Worm (Caenorhabditis elegans) whole organism, early embryonic: ENCODE data around the gene mks-1.

Source experiments
- B0310.2 ChIP-seq: sonication (generic microtip); optimal IDR thresholded peaks from 2 replicates; lab custom pipeline; 2016; ENCODE audit warnings: mild to moderate bottlenecking, missing genetic modification characterization, missing compliant biosample characterization
- F13C5.2 ChIP-seq: sonication (generic microtip); optimal IDR thresholded peaks from 2 replicates; lab custom pipeline; 2017; ENCODE audit warnings: mild to moderate bottlenecking, missing genetic modification characterization, inconsistent platforms, missing compliant biosample characterization
- aly-1 ChIP-seq: sonication (generic microtip); optimal IDR thresholded peaks from 2 replicates; lab custom pipeline; 2016; ENCODE audit warnings: missing genetic modification characterization, missing compliant biosample characterization
- ama-1 ChIP-seq: fragments of 150-350 bp; optimal IDR thresholded peaks from 2 replicates; lab custom pipeline; 2014
- ceh-13 ChIP-seq: fragments of 200-800 bp; sonication (Bioruptor generic); optimal IDR thresholded peaks from 2 replicates; lab custom pipeline; 2018; ENCODE audit warnings: mild to moderate bottlenecking, missing genetic modification characterization, missing compliant biosample characterization
- ceh-36 ChIP-seq: sonication (generic microtip); optimal IDR thresholded peaks from 2 replicates; lab custom pipeline; 2016; ENCODE audit warnings: missing genetic modification characterization, inconsistent platforms, missing compliant biosample characterization
- ets-7 ChIP-seq: sonication (generic microtip); optimal IDR thresholded peaks from 2 replicates; lab custom pipeline; 2016; ENCODE audit warnings: missing genotype, missing genetic modification characterization, missing compliant biosample characterization
- flt-1 ChIP-seq: fragments of 200-800 bp; sonication (Bioruptor generic); IDR thresholded peaks from 2 replicates; pipeline ENCODE4 v1.3.6; 2022; ENCODE audit warnings: missing genetic modification characterization, missing compliant biosample characterization
- hmbx-1 ChIP-seq: sonication (generic microtip); optimal IDR thresholded peaks from 2 replicates; lab custom pipeline; 2016; ENCODE audit warnings: mild to moderate bottlenecking, missing genetic modification characterization, missing compliant biosample characterization
- hmg-4 ChIP-seq: fragments of 200-800 bp; sonication (Bioruptor generic); optimal IDR thresholded peaks from 2 replicates; lab custom pipeline; 2018; ENCODE audit warnings: mild to moderate bottlenecking, missing genetic modification characterization, missing compliant biosample characterization
- hnd-1 ChIP-seq: sonication (generic microtip); optimal IDR thresholded peaks from 2 replicates; lab custom pipeline; 2016; ENCODE audit warnings: missing genetic modification characterization, missing compliant biosample characterization
- pes-1 ChIP-seq: fragments of 200-800 bp; sonication (Bioruptor generic); IDR thresholded peaks from 2 replicates; pipeline ENCODE4 v1.3.6; 2022; ENCODE audit warnings: missing genetic modification reagents, missing genetic modification characterization, missing compliant biosample characterization
- scrt-1 ChIP-seq: fragments of 200-800 bp; sonication (Bioruptor generic); IDR thresholded peaks from 2 replicates; pipeline ENCODE4 v1.3.6; 2022; ENCODE audit warnings: missing genetic modification characterization, missing compliant biosample characterization
- sea-1 ChIP-seq: fragments of 200-800 bp; sonication (Bioruptor generic); conservative IDR thresholded peaks from 2 replicates; pipeline ENCODE4 v1.3.6; 2022; ENCODE audit warnings: missing genetic modification characterization, missing compliant biosample characterization
- tbx-11 ChIP-seq: fragments of 200-800 bp; sonication (Bioruptor generic); IDR thresholded peaks from 2 replicates; pipeline ENCODE4 v1.3.6; 2022; ENCODE audit warnings: missing genetic modification characterization, missing compliant biosample characterization
- tbx-37 ChIP-seq: fragments of 200-800 bp; sonication (Bioruptor generic); conservative IDR thresholded peaks from 2 replicates; pipeline ENCODE4 v1.3.6; 2022; ENCODE audit warnings: missing genetic modification reagents, missing genetic modification characterization, missing compliant biosample characterization
- tra-4 ChIP-seq: sonication (generic microtip); optimal IDR thresholded peaks from 2 replicates; lab custom pipeline; 2017; ENCODE audit warnings: missing genetic modification characterization, missing compliant biosample characterization

The mks-1 gene

DNA sequence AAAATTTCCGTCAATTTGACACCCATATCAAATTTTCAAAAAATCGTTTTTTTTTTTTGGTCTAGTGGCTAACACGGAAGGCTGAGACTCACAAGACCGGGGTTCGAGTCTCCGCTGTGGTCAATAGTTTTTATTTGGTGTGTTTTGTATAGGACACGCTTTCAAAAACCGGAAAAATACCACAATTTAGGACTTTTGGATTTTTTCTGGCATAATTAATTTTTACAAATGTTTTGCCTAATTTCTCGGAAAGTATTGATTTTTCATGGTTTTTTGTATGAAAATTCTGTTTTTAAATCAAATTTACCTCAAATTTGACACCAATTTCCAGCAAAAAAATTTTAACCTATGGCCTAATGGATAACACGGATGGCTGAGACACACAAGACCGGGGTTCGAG, at the start of gene mks-1:
TSS of gene mks-1 (plus strand) at position 301 of the 400 bp plus-strand sequence.
- no peak for TF ChIP-seq F13C5.2 (tag; lab: Kevin White, UChicago)
- no peak for TF ChIP-seq scrt-1 (GFP tag; lab: Robert Waterston, UW)
- no peak for TF ChIP-seq flt-1
- TF ChIP-seq tbx-37 (GFP tag; lab: Robert Waterston, UW), result no peak
- TF ChIP-seq ama-1 (lab: Kevin White, UChicago), result no peak
- TF ChIP-seq hmg-4 (GFP tag; lab: Kevin White, UChicago), result no peak
- TF ChIP-seq ceh-13 (GFP tag; lab: Kevin White, UChicago), result no peak
- no peak for TF ChIP-seq B0310.2 (tag; lab: Kevin White, UChicago)
- no peak for TF ChIP-seq ceh-36 (tag; lab: Kevin White, UChicago)
- no peak for TF ChIP-seq tbx-11 (GFP tag; lab: Robert Waterston, UW)
- TF ChIP-seq sea-1 (GFP tag; lab: Robert Waterston, UW), result no peak
- no peak for TF ChIP-seq tra-4 (tag; lab: Kevin White, UChicago)
- TF ChIP-seq aly-1 (tag; lab: Kevin White, UChicago), result no peak
- TF ChIP-seq pes-1 (GFP tag; lab: Robert Waterston, UW), result no peak
- TF ChIP-seq hnd-1 (tag; lab: Kevin White, UChicago), result no peak
- TF ChIP-seq ets-7 (tag; lab: Kevin White, UChicago), result no peak
- TF ChIP-seq hmbx-1 (tag; lab: Kevin White, UChicago), result no peak

- TF ChIP-seq hmg-4 (GFP tag; lab: Kevin White, UChicago), result no peak
- TF ChIP-seq F13C5.2 (tag; lab: Kevin White, UChicago), result no peak
- TF ChIP-seq scrt-1 (GFP tag; lab: Robert Waterston, UW), result no peak
- no peak for TF ChIP-seq sea-1 (GFP tag; lab: Robert Waterston, UW)
- no peak for TF ChIP-seq hnd-1 (tag; lab: Kevin White, UChicago)
- no peak for TF ChIP-seq aly-1 (tag; lab: Kevin White, UChicago)
- no peak for TF ChIP-seq hmbx-1 (tag; lab: Kevin White, UChicago)
- no peak for TF ChIP-seq pes-1 (GFP tag; lab: Robert Waterston, UW)
- TF ChIP-seq tbx-37 (GFP tag; lab: Robert Waterston, UW), result no peak
- TF ChIP-seq B0310.2 (tag; lab: Kevin White, UChicago), result no peak
- no peak for TF ChIP-seq ceh-13 (GFP tag; lab: Kevin White, UChicago)
- no peak for TF ChIP-seq ceh-36 (tag; lab: Kevin White, UChicago)
- TF ChIP-seq ets-7 (tag; lab: Kevin White, UChicago), result no peak
- no peak for TF ChIP-seq tbx-11 (GFP tag; lab: Robert Waterston, UW)
- TF ChIP-seq ama-1 (lab: Kevin White, UChicago), result no peak
These were observed 49.6 kb upstream of the mks-1 start for ce11 chrIII:3136325-3137001.

DNA sequence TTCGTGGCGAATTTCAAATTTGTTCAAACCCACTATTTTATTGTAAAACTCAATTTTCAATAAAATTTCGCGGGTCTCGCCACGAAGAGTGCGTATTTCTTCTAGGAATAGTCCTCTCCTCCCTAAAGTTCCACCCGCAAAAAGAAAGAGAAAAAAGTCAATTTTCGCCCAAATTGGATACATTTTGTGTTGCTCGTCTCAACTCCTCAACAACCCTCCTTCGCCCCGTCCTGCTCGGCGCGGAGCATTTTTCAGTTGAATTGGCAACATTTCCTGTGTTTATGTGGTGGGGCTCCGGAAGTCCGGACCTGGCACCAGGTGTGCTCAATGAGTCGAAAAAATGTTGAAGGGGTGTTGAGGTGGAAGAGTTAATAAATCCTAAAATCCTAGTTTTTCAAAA, 48.0 kb upstream of the mks-1 start:
- TF ChIP-seq tbx-11 (GFP tag; lab: Robert Waterston, UW) (no peak), F13C5.2 (tag; lab: Kevin White, UChicago) (no peak), tra-4 (tag; lab: Kevin White, UChicago) (no peak), ama-1 (lab: Kevin White, UChicago) (no peak), B0310.2 (tag; lab: Kevin White, UChicago) (no peak), hmg-4 (GFP tag; lab: Kevin White, UChicago) (no peak), scrt-1 (GFP tag; lab: Robert Waterston, UW) (no peak), ceh-36 (tag; lab: Kevin White, UChicago) (no peak), ets-7 (tag; lab: Kevin White, UChicago) (no peak), flt-1 (no peak), ceh-13 (GFP tag; lab: Kevin White, UChicago) (no peak), pes-1 (GFP tag; lab: Robert Waterston, UW) (no peak)

- no peak for TF ChIP-seq tra-4 (tag; lab: Kevin White, UChicago)
- TF ChIP-seq ceh-13 (GFP tag; lab: Kevin White, UChicago), result no peak
- no peak for TF ChIP-seq flt-1
- no peak for TF ChIP-seq hmg-4 (GFP tag; lab: Kevin White, UChicago)
These were observed 46.9 kb upstream of the mks-1 start, which contains the start of gene mec-12 for ce11 chrIII:3139144-3139543. mec-12 (minus strand) TSS chrIII:3139234.

DNA sequence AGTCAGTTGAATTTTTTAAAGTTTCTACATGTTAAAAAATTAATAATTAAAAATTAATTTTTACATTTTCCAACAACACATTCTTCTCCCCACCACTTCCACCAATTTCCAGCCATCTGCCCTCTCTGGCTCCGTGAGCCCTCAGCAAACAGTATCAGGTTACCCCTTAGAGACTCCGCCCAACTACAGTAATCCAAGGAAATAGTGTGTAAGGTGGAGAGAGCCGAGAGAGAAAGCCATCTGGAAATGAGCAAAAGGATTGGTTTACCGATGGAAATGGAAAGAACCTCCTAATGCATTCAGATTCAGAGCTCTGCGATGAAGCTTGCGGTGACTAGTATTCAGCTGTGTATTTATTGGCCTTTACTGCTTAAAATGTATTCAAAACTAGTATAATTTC, 45.9 kb upstream of the mks-1 start:
- TF ChIP-seq tra-4 (tag; lab: Kevin White, UChicago) (no peak), flt-1 (no peak), scrt-1 (GFP tag; lab: Robert Waterston, UW) (no peak), sea-1 (GFP tag; lab: Robert Waterston, UW) (no peak), hnd-1 (tag; lab: Kevin White, UChicago) (no peak), ets-7 (tag; lab: Kevin White, UChicago) (no peak), hmbx-1 (tag; lab: Kevin White, UChicago) (no peak), ceh-13 (GFP tag; lab: Kevin White, UChicago) (no peak), hmg-4 (GFP tag; lab: Kevin White, UChicago) (no peak), aly-1 (tag; lab: Kevin White, UChicago) (no peak), ama-1 (lab: Kevin White, UChicago) (no peak), B0310.2 (tag; lab: Kevin White, UChicago) (no peak), pes-1 (GFP tag; lab: Robert Waterston, UW) (no peak), ceh-36 (tag; lab: Kevin White, UChicago) (no peak), tbx-11 (GFP tag; lab: Robert Waterston, UW) (no peak), F13C5.2 (tag; lab: Kevin White, UChicago) (no peak)

DNA sequence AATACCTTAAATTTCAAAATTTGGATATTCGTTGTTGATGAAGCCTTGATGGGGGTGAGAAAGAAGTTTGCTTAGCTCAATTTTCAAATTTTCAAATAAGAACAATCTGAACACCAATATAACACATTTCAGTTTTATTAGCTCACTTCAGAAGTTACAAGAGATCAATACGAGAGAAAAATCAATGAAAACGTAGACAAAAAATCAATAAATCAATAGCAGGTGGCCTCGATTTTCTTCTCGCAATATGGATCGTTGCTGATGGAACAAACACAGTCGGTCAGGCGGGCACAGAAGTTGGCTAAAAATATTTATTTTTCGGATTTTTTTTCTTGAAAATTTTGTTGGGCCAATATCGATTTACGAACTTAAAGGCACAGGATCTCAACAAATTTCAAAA, 44.0 kb upstream of the mks-1 start:
- TF ChIP-seq ets-7 (tag; lab: Kevin White, UChicago), result no peak
- TF ChIP-seq hmg-4 (GFP tag; lab: Kevin White, UChicago), result no peak
- TF ChIP-seq ceh-36 (tag; lab: Kevin White, UChicago), result no peak
- TF ChIP-seq tbx-11 (GFP tag; lab: Robert Waterston, UW), result no peak
- TF ChIP-seq pes-1 (GFP tag; lab: Robert Waterston, UW), result no peak
- TF ChIP-seq sea-1 (GFP tag; lab: Robert Waterston, UW), result no peak
- no peak for TF ChIP-seq ceh-13 (GFP tag; lab: Kevin White, UChicago)
- TF ChIP-seq flt-1, result no peak
- TF ChIP-seq hnd-1 (tag; lab: Kevin White, UChicago), result no peak
- TF ChIP-seq B0310.2 (tag; lab: Kevin White, UChicago), result no peak
